Worm (Caenorhabditis elegans): Measurements from ENCODE around the gene sra-34.

Gene sra-34

DNA sequence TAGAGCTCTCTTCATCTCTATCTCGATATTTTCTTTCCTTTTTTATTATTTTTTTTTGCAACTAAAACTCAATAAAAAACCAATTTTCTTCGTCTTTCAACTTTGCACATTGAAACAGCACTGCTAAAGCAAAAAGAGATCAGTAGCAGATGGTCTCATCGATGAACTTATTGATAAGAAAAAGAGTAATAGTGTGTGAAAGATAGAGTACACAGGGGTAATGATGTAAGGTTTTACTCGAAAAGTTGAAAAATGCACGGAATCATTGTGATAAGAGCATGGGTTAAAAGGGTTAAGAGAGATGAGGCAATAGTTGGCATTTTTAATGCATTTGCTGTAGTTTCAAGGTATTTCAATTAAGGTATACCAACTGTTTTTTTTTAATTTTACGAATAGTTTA lies 8.6 kb upstream of the sra-34 start:
- TF ChIP-seq nhr-10 (tag; optimal IDR thresholded peaks at IDR 0.05), result no peak
- no peak for TF ChIP-seq ceh-16 (tag; optimal IDR thresholded peaks at IDR 0.05)
- no peak for TF ChIP-seq nhr-6 (tag; optimal IDR thresholded peaks at IDR 0.05)
- no peak for TF ChIP-seq egl-27 (tag; optimal IDR thresholded peaks at IDR 0.05)
- no peak for TF ChIP-seq elt-1 (tag; optimal IDR thresholded peaks at IDR 0.05)
- no peak for TF ChIP-seq ama-1 (optimal IDR thresholded peaks at IDR 0.05)
- peak; percentile 35 for TF ChIP-seq nhr-25 (tag; optimal IDR thresholded peaks at IDR 0.05)
- peak; percentile 37 for TF ChIP-seq sma-3 (GFP tag; optimal IDR thresholded peaks at IDR 0.05)
- peak; percentile 75 for TF ChIP-seq fos-1 (tag; optimal IDR thresholded peaks at IDR 0.05)
- TF ChIP-seq dmd-4 (tag; optimal IDR thresholded peaks at IDR 0.05), result no peak
- TF ChIP-seq ZK546.5 (tag; optimal IDR thresholded peaks at IDR 0.05), result no peak
- TF ChIP-seq sem-4 (tag; optimal IDR thresholded peaks at IDR 0.05), result no peak
- TF ChIP-seq sma-9 (GFP tag; optimal IDR thresholded peaks at IDR 0.05), result peak; percentile 69
- no peak for TF ChIP-seq sma-9 (tag; optimal IDR thresholded peaks at IDR 0.05)
- TF ChIP-seq ceh-82 (tag; optimal IDR thresholded peaks at IDR 0.05), result no peak
- TF ChIP-seq F13H6.1 (tag; optimal IDR thresholded peaks at IDR 0.05), result no peak
- TF ChIP-seq nhr-12 (tag; optimal IDR thresholded peaks at IDR 0.05), result no peak

DNA sequence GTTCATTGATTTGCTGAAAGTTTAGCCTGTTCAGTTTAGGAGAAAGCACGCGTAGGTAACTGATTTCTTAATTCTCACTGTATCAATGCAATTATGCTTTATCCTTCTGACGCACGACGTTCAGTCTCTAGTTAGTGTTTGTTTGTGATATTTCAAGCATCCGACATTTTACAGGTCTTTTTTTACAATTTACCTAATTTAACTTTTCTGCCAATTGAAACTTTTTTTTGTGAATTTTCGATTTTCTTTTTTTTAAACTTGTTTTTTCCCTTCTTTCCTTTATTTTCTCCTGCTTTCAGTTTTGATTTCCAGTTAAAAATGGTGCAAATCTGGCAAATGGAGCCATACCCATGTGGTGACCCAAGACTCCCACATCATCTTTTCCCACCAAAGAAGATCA lies 7.3 kb upstream of the sra-34 start, which contains the start of gene K07E1.1:
TSS of gene K07E1.1 (plus strand) at position 301 of the 400 bp plus-strand sequence.
- no peak for TF ChIP-seq nhr-11 (tag; optimal IDR thresholded peaks at IDR 0.05)
- TF ChIP-seq sem-4 (tag; optimal IDR thresholded peaks at IDR 0.05), result no peak
- no peak for TF ChIP-seq nhr-21 (tag; optimal IDR thresholded peaks at IDR 0.05)
- no peak for TF ChIP-seq egl-27 (tag; optimal IDR thresholded peaks at IDR 0.05)
- TF ChIP-seq snpc-4 (tag; optimal IDR thresholded peaks at IDR 0.05), result no peak
- no peak for TF ChIP-seq crh-2 (tag; optimal IDR thresholded peaks at IDR 0.05)
- no peak for TF ChIP-seq lin-39 (tag; optimal IDR thresholded peaks at IDR 0.05)
- no peak for TF ChIP-seq lin-13 (GFP tag; optimal IDR thresholded peaks at IDR 0.05)
- TF ChIP-seq ztf-1 (GFP tag; conservative IDR thresholded peaks at IDR 0.05), result no peak
- no peak for TF ChIP-seq fos-1 (tag; optimal IDR thresholded peaks at IDR 0.05)
- TF ChIP-seq blmp-1 (tag; optimal IDR thresholded peaks at IDR 0.05; ENCODE audit: insufficient read depth), result no peak
- TF ChIP-seq R02D3.7 (tag; optimal IDR thresholded peaks at IDR 0.05), result no peak
- no peak for TF ChIP-seq skn-1 (tag; optimal IDR thresholded peaks at IDR 0.05)

DNA sequence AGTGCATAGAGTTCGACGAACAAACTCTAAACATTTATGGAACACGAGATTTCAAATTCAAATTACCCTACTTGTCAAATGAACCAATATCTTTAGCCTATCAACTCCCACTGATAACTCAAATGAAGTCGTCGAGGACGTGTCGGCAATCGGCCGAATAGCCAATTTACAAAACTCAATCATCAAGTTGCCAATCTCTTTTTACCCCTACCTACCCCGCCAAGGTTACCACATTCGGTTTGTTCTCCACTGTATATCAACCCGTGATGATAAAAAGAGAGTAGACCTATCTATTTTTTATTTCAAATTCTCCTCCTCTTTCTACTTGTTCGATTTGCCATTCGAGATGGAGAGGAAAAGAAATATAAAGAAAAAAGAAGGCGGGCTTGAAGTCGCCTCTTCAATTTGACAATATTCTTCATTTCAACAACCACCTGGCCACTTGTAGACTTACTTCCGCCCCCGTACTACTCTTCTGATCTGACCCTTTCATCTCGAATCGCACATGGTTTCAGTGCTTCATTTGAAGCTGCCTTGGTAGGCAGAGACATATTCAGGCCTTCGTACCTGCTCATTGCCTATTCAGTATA lies 6.6 kb upstream of the sra-34 start:
- peak; percentile 13 for TF ChIP-seq nhr-25 (tag; optimal IDR thresholded peaks at IDR 0.05)
- TF ChIP-seq lsy-2 (tag; optimal IDR thresholded peaks at IDR 0.05), result no peak
- peak; percentile 64 for TF ChIP-seq sma-3 (GFP tag; optimal IDR thresholded peaks at IDR 0.05)
- no peak for TF ChIP-seq ztf-4 (tag; optimal IDR thresholded peaks at IDR 0.05)
- no peak for TF ChIP-seq mdl-1 (tag; optimal IDR thresholded peaks at IDR 0.05)

DNA sequence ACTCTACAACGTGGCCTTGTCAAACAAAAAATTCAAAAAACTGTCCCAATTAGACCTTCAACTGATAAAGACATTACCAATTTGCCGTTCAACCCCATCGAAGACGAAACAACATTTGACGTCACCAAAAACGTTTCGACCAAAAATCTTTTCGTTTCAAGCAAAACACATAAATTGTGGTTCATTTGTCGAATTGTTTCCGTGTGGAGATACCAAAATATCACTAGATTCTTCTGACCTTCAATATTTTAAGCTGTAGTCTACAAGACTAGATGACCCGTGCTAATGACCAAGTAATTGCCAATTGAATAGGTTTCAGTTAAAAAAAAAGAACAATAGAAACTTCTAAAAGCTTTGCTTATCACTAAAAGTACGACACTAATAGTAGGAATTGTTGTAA lies 4.9 kb upstream of the sra-34 start:
- TF ChIP-seq mdl-1 (tag; optimal IDR thresholded peaks at IDR 0.05), result no peak
- peak; percentile 49 for TF ChIP-seq sma-3 (GFP tag; optimal IDR thresholded peaks at IDR 0.05)
- TF ChIP-seq lin-39 (tag; optimal IDR thresholded peaks at IDR 0.05), result no peak
- TF ChIP-seq lsy-2 (tag; optimal IDR thresholded peaks at IDR 0.05), result no peak
- TF ChIP-seq alr-1 (tag; optimal IDR thresholded peaks at IDR 0.05), result no peak
- no peak for TF ChIP-seq unc-39 (tag; optimal IDR thresholded peaks at IDR 0.05)
- TF ChIP-seq peb-1 (tag; optimal IDR thresholded peaks at IDR 0.05), result no peak
- no peak for TF ChIP-seq zag-1 (tag; optimal IDR thresholded peaks at IDR 0.05)
- TF ChIP-seq nhr-25 (tag; optimal IDR thresholded peaks at IDR 0.05), result peak; percentile 65
- TF ChIP-seq crh-2 (tag; optimal IDR thresholded peaks at IDR 0.05), result peak; percentile 15
- no peak for TF ChIP-seq nhr-23 (tag; optimal IDR thresholded peaks at IDR 0.05)
- no peak for TF ChIP-seq skn-1 (tag; optimal IDR thresholded peaks at IDR 0.05)
- peak; percentile 6 for TF ChIP-seq blmp-1 (tag; optimal IDR thresholded peaks at IDR 0.05; ENCODE audit: insufficient read depth)
- TF ChIP-seq nhr-21 (tag; optimal IDR thresholded peaks at IDR 0.05), result no peak
- no peak for TF ChIP-seq lin-11 (tag; optimal IDR thresholded peaks at IDR 0.05)
- no peak for TF ChIP-seq nhr-10 (tag; optimal IDR thresholded peaks at IDR 0.05)
- no peak for TF ChIP-seq nhr-11 (tag; optimal IDR thresholded peaks at IDR 0.05)
- TF ChIP-seq fos-1 (tag; optimal IDR thresholded peaks at IDR 0.05), result no peak
- TF ChIP-seq gmeb-1 (tag; optimal IDR thresholded peaks at IDR 0.05), result no peak
- no peak for TF ChIP-seq ztf-4 (tag; optimal IDR thresholded peaks at IDR 0.05)
- TF ChIP-seq dmd-4 (tag; optimal IDR thresholded peaks at IDR 0.05), result no peak
- no peak for TF ChIP-seq unc-62 (GFP tag; optimal IDR thresholded peaks at IDR 0.05)
- no peak for TF ChIP-seq nhr-6 (tag; optimal IDR thresholded peaks at IDR 0.05)
